Worm (Caenorhabditis elegans) whole organism, L4/young adult: ENCODE measurements around the gene sru-27.

ENCODE experiments used
- W03F9.2 ChIP-seq: fragments of 150-350 bp; optimal IDR thresholded peaks from 2 replicates; lab custom pipeline; 2014; ENCODE audit warnings: missing biosample characterization, missing genetic modification characterization
- dao-5 ChIP-seq: sonication (generic microtip); optimal IDR thresholded peaks from 2 replicates; lab custom pipeline; 2016; ENCODE audit warnings: missing genotype, missing genetic modification characterization, moderate library complexity, missing compliant biosample characterization
- him-1 ChIP-seq: sonication (generic microtip); optimal IDR thresholded peaks from 2 replicates; lab custom pipeline; 2016; ENCODE audit warnings: missing genotype, missing genetic modification reagents, missing genetic modification characterization, missing compliant biosample characterization

- no peak for TF ChIP-seq him-1
- no peak for TF ChIP-seq W03F9.2 (tag; lab: Kevin White, UChicago)
- no peak for TF ChIP-seq dao-5 (tag; lab: Kevin White, UChicago)
Measured at ce11 chrV:1459374-1459926, 39.8 kb upstream of the sru-27 start.
